Fruit fly (Drosophila melanogaster) whole organism, embryonic: ENCODE measurements around the gene ClpP.

ENCODE experiments used
- Abd-B ChIP-seq: fragments of 200-800 bp; sonication (Bioruptor generic); optimal IDR thresholded peaks from 2 replicates; lab custom pipeline; 2018; ENCODE audit warnings: missing biosample characterization, mild to moderate bottlenecking, missing genetic modification characterization, moderate library complexity
- Ada2b ChIP-seq: fragments of 200-800 bp; sonication (Bioruptor generic); IDR thresholded peaks from 2 replicates; pipeline ENCODE4 v1.3.6; 2022; ENCODE audit warnings: missing biosample characterization, missing genetic modification characterization
- Adf1 ChIP-seq: fragments of 200-800 bp; sonication (Bioruptor generic); IDR thresholded peaks from 2 replicates; pipeline ENCODE4 v1.3.6; 2022; ENCODE audit warnings: missing biosample characterization, missing genetic modification characterization
- C15 ChIP-seq: fragments of 200-800 bp; sonication (Bioruptor generic); IDR thresholded peaks from 3 replicates; pipeline ENCODE4 v1.3.6; 2022; ENCODE audit warnings: missing biosample characterization, missing genetic modification characterization
- CG10147 ChIP-seq: fragments of 200-800 bp; sonication (Bioruptor generic); optimal IDR thresholded peaks from 2 replicates; lab custom pipeline; 2019; ENCODE audit warnings: missing biosample characterization, mild to moderate bottlenecking, missing genetic modification characterization, moderate library complexity
- CG10565 ChIP-seq: fragments of 200-800 bp; sonication (Bioruptor generic); optimal IDR thresholded peaks from 3 replicates; lab custom pipeline; 2016; ENCODE audit warnings: missing biosample characterization, mild to moderate bottlenecking, missing genetic modification characterization
- CG10979 ChIP-seq: fragments of 200-800 bp; sonication (Bioruptor generic); optimal IDR thresholded peaks from 2 replicates; lab custom pipeline; 2018; ENCODE audit warnings: missing biosample characterization, mild to moderate bottlenecking, missing genetic modification characterization, moderate library complexity
- CG11723 ChIP-seq: fragments of 200-800 bp; sonication (Bioruptor generic); optimal IDR thresholded peaks from 2 replicates; lab custom pipeline; 2017; ENCODE audit warnings: missing biosample characterization, mild to moderate bottlenecking, missing genetic modification characterization
- CG12299 ChIP-seq: fragments of 200-800 bp; sonication (Bioruptor generic); optimal IDR thresholded peaks from 2 replicates; lab custom pipeline; 2018; ENCODE audit warnings: missing biosample characterization, mild to moderate bottlenecking, missing genetic modification characterization
- CG14014 ChIP-seq: fragments of 200-800 bp; sonication (Bioruptor generic); IDR thresholded peaks from 2 replicates; pipeline ENCODE4 v1.3.6; 2022; ENCODE audit warnings: missing biosample characterization, missing genetic modification characterization
- CG14050 ChIP-seq: fragments of 200-800 bp; sonication (Bioruptor generic); IDR thresholded peaks from 3 replicates; pipeline ENCODE4 v1.3.6; 2022; ENCODE audit warnings: missing biosample characterization, missing genetic modification characterization
- CG14441 ChIP-seq: fragments of 200-800 bp; sonication (Bioruptor generic); IDR thresholded peaks from 2 replicates; pipeline ENCODE4 v1.3.6; 2022; ENCODE audit warnings: missing biosample characterization, missing genetic modification characterization
- CG14667 ChIP-seq: fragments of 200-800 bp; sonication (Bioruptor generic); IDR thresholded peaks from 2 replicates; pipeline ENCODE4 v1.3.6; 2022; ENCODE audit warnings: missing biosample characterization, missing genetic modification characterization
- CG15479 ChIP-seq: fragments of 200-800 bp; sonication (Bioruptor generic); optimal IDR thresholded peaks from 3 replicates; lab custom pipeline; 2019; ENCODE audit warnings: missing biosample characterization, mild to moderate bottlenecking, missing genetic modification characterization, moderate library complexity
- CG18262 ChIP-seq: fragments of 200-800 bp; optimal IDR thresholded peaks from 3 replicates; lab custom pipeline; 2019; ENCODE audit warnings: missing biosample characterization, mild to moderate bottlenecking, missing genetic modification characterization, moderate library complexity
- CG2889 ChIP-seq: fragments of 200-800 bp; sonication (Bioruptor generic); IDR thresholded peaks from 3 replicates; pipeline ENCODE4 v1.3.6; 2022; ENCODE audit warnings: missing biosample characterization, missing genetic modification characterization
- CG3995 ChIP-seq: fragments of 200-800 bp; sonication (Bioruptor generic); optimal IDR thresholded peaks from 3 replicates; lab custom pipeline; 2016; ENCODE audit warnings: missing biosample characterization, missing genetic modification characterization
- CG4424 ChIP-seq: fragments of 200-800 bp; sonication (Bioruptor generic); optimal IDR thresholded peaks from 3 replicates; lab custom pipeline; 2016; ENCODE audit warnings: missing biosample characterization, missing genetic modification characterization
- CG4617 ChIP-seq: fragments of 200-800 bp; sonication (Bioruptor generic); optimal IDR thresholded peaks from 3 replicates; lab custom pipeline; 2016; ENCODE audit warnings: missing biosample characterization, missing genetic modification characterization, borderline replicate concordance
- CG4854 ChIP-seq: fragments of 200-800 bp; sonication (Bioruptor generic); optimal IDR thresholded peaks from 2 replicates; lab custom pipeline; 2016; ENCODE audit warnings: missing biosample characterization, missing genetic modification characterization, inconsistent platforms
- CG5245 ChIP-seq: fragments of 200-800 bp; sonication (Bioruptor generic); optimal IDR thresholded peaks from 3 replicates; lab custom pipeline; 2016; ENCODE audit warnings: missing biosample characterization, missing genetic modification characterization
- CG6813 ChIP-seq: fragments of 200-800 bp; sonication (Bioruptor generic); optimal IDR thresholded peaks from 2 replicates; lab custom pipeline; 2017; ENCODE audit warnings: missing biosample characterization, missing genetic modification characterization, mild to moderate bottlenecking, moderate library complexity, missing genetic modification reagents
- CG7372 ChIP-seq: fragments of 200-800 bp; sonication (Bioruptor generic); IDR thresholded peaks from 2 replicates; pipeline ENCODE4 v1.3.6; 2022; ENCODE audit warnings: missing biosample characterization, missing genetic modification characterization
- CG8290 ChIP-seq, 3 experiments: fragments of 200-800 bp; sonication (Bioruptor generic); optimal IDR thresholded peaks; 2 replicates each; lab custom pipeline; 2016 to 2019; ENCODE audit warnings: missing biosample characterization in 3 of 3, missing genetic modification characterization in 3 of 3, mild to moderate bottlenecking in 2 of 3, moderate library complexity in 1 of 3
- CHES-1-like ChIP-seq: fragments of 200-800 bp; sonication (Bioruptor generic); optimal IDR thresholded peaks from 2 replicates; lab custom pipeline; 2016; ENCODE audit warnings: missing biosample characterization, missing genetic modification characterization
- D ChIP-seq, 2 experiments: fragments of 200-800 bp in 1 of 2; fragments of >200 bp in 1 of 2; sonication (Bioruptor generic) in 1 of 2; optimal IDR thresholded peaks; 2 replicates in 1 of 2; 3 replicates in 1 of 2; lab custom pipeline; 2017; ENCODE audit warnings: mild to moderate bottlenecking in 1 of 2, missing biosample characterization in 1 of 2, missing genetic modification characterization in 1 of 2, missing genetic modification reagents in 1 of 2
- Dip3 ChIP-seq: fragments of 200-800 bp; sonication (Bioruptor generic); optimal IDR thresholded peaks from 3 replicates; lab custom pipeline; 2016; ENCODE audit warnings: missing biosample characterization, missing genetic modification characterization
- Drgx ChIP-seq: fragments of 200-800 bp; sonication (Bioruptor generic); IDR thresholded peaks from 2 replicates; pipeline ENCODE4 v1.3.6; 2022; ENCODE audit warnings: missing biosample characterization, missing genetic modification characterization
- Ets65A ChIP-seq: fragments of 200-800 bp; sonication (Bioruptor generic); peaks from one replicate; lab custom pipeline; 2016; ENCODE audit warnings: missing biosample characterization, missing genetic modification characterization
- HmgD ChIP-seq: fragments of 200-800 bp; sonication (Bioruptor generic); optimal IDR thresholded peaks from 3 replicates; lab custom pipeline; 2016; ENCODE audit warnings: missing biosample characterization, missing genetic modification characterization
- MESR4 ChIP-seq: fragments of 200-800 bp; sonication (Bioruptor generic); optimal IDR thresholded peaks from 2 replicates; lab custom pipeline; 2018; ENCODE audit warnings: missing biosample characterization, mild to moderate bottlenecking, missing genetic modification characterization, moderate library complexity
- Myb ChIP-seq: fragments of 200-800 bp; sonication (Bioruptor generic); optimal IDR thresholded peaks from 2 replicates; lab custom pipeline; 2016; ENCODE audit warnings: missing biosample characterization, missing genetic modification characterization
- Neu2 ChIP-seq: fragments of 200-800 bp; sonication (Bioruptor generic); optimal IDR thresholded peaks from 3 replicates; lab custom pipeline; 2016; ENCODE audit warnings: missing biosample characterization, missing genetic modification characterization, borderline replicate concordance
- Trl ChIP-seq, 3 experiments: fragments of >200 bp in 2 of 3; fragments of 200-800 bp in 1 of 3; sonication (Bioruptor generic) in 1 of 3; optimal IDR thresholded peaks; 2 replicates in 1 of 3; 3 replicates in 2 of 3; lab custom pipeline; 2016 to 2017; ENCODE audit warnings: missing biosample characterization in 1 of 3, missing genetic modification characterization in 1 of 3
- Xrp1 ChIP-seq: fragments of 200-800 bp; sonication (Bioruptor generic); IDR thresholded peaks from 2 replicates; pipeline ENCODE4 v1.3.6; 2022; ENCODE audit warnings: missing biosample characterization, missing genetic modification characterization
- bbx ChIP-seq: fragments of 200-800 bp; sonication (Bioruptor generic); IDR thresholded peaks from 2 replicates; pipeline ENCODE4 v1.3.6; 2022; ENCODE audit warnings: missing biosample characterization, missing genetic modification characterization; ENCODE audit not compliant: partially characterized antibody
- bowl ChIP-seq: fragments of 200-800 bp; sonication (Bioruptor generic); IDR thresholded peaks from 2 replicates; pipeline ENCODE4 v1.3.6; 2022; ENCODE audit warnings: missing biosample characterization, missing genetic modification characterization
- en ChIP-seq: fragments of 200-800 bp; sonication (Bioruptor generic); optimal IDR thresholded peaks from 2 replicates; lab custom pipeline; 2016; ENCODE audit warnings: missing biosample characterization, missing genetic modification characterization
- ewg ChIP-seq: fragments of 200-800 bp; sonication (Bioruptor generic); optimal IDR thresholded peaks from 3 replicates; lab custom pipeline; 2017; ENCODE audit warnings: mild to moderate bottlenecking, missing biosample characterization, missing genetic modification reagents, missing genetic modification characterization
- gem ChIP-seq: fragments of 200-800 bp; sonication (Bioruptor generic); optimal IDR thresholded peaks from 2 replicates; lab custom pipeline; 2019; ENCODE audit warnings: missing biosample characterization, mild to moderate bottlenecking, missing genetic modification characterization, moderate library complexity
- her ChIP-seq: fragments of 200-800 bp; sonication (Bioruptor generic); optimal IDR thresholded peaks from 2 replicates; lab custom pipeline; 2016; ENCODE audit warnings: missing biosample characterization, missing genetic modification characterization
- lbe ChIP-seq: fragments of 200-800 bp; sonication (Bioruptor generic); optimal IDR thresholded peaks from 2 replicates; lab custom pipeline; 2016; ENCODE audit warnings: missing biosample characterization, mild to moderate bottlenecking, missing genetic modification characterization
- maf-S ChIP-seq: fragments of 200-800 bp; sonication (Bioruptor generic); optimal IDR thresholded peaks from 2 replicates; lab custom pipeline; 2016; ENCODE audit warnings: missing biosample characterization, missing genetic modification characterization
- pb ChIP-seq: fragments of 200-800 bp; sonication (Bioruptor generic); optimal IDR thresholded peaks from 3 replicates; lab custom pipeline; 2016; ENCODE audit warnings: missing biosample characterization, missing genetic modification characterization
- pros ChIP-seq: fragments of 200-800 bp; sonication (Bioruptor generic); optimal IDR thresholded peaks from 3 replicates; lab custom pipeline; 2019; ENCODE audit warnings: missing biosample characterization, mild to moderate bottlenecking, missing genetic modification characterization, moderate library complexity
- row ChIP-seq: fragments of 200-800 bp; sonication (Bioruptor generic); IDR thresholded peaks from 3 replicates; pipeline ENCODE4 v1.3.6; 2022; ENCODE audit warnings: missing biosample characterization, missing genetic modification characterization
- sd ChIP-seq: fragments of 200-800 bp; sonication (Bioruptor generic); optimal IDR thresholded peaks from 3 replicates; lab custom pipeline; 2018; ENCODE audit warnings: missing biosample characterization, mild to moderate bottlenecking, missing genetic modification characterization, moderate library complexity
- sens-2 ChIP-seq: fragments of 200-800 bp; sonication (Bioruptor generic); IDR thresholded peaks from 2 replicates; pipeline ENCODE4 v1.3.6; 2022; ENCODE audit warnings: missing biosample characterization, missing genetic modification characterization
- sima ChIP-seq: fragments of 200-800 bp; sonication (Bioruptor generic); optimal IDR thresholded peaks from 2 replicates; lab custom pipeline; 2016; ENCODE audit warnings: missing biosample characterization, missing genetic modification characterization
- sob ChIP-seq: fragments of 200-800 bp; sonication (Bioruptor generic); IDR thresholded peaks from 2 replicates; pipeline ENCODE4 v1.3.6; 2022; ENCODE audit warnings: missing biosample characterization, missing genetic modification characterization
- tx ChIP-seq: fragments of 200-800 bp; sonication (Bioruptor generic); optimal IDR thresholded peaks from 2 replicates; lab custom pipeline; 2016; ENCODE audit warnings: missing biosample characterization, missing genetic modification characterization

ClpP gene

DNA sequence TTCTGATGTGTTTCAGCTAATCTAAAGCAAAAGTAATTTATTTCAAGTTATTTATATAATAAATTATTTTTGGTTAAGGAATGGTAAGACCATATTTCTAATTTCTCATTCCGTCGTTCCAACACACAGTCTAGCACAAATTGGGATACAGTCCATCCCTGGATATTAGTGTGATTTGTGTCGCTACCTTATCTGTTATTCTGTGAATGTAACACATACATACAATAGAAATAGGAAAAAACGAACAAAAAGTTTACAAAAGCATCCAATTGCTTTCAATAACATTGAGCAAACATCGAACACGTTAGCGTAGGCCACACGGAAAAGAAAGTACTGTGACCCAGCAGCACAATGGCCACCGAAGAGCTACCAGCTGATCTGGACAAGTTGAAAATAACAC is 9.9 kb downstream of the ClpP start, which contains the start of gene CG5056 (continued):
- TF ChIP-seq CG3995 (GFP tag; lab: Kevin White, UChicago) (peak; percentile 7), CG14441 (GFP tag; lab: Robert Waterston, UW) (no peak), pros (GFP tag; lab: Kevin White, UChicago) (no peak), CG2889 (GFP tag; lab: Robert Waterston, UW) (no peak), CG6813 (no peak), Ada2b (GFP tag; lab: Robert Waterston, UW) (no peak), CG14050 (GFP tag; lab: Robert Waterston, UW) (no peak), CHES-1-like (GFP tag; lab: Kevin White, UChicago) (no peak), row (GFP tag; lab: Robert Waterston, UW) (peak; percentile 86), CG10979 (tag; lab: Kevin White, UChicago) (no peak), Adf1 (GFP tag; lab: Robert Waterston, UW) (no peak), CG4424 (peak; percentile 3), CG14014 (GFP tag; lab: Robert Waterston, UW) (no peak), her (GFP tag; lab: Kevin White, UChicago) (peak; percentile 95), CG10565 (GFP tag; lab: Kevin White, UChicago) (no peak), gem (tag; lab: Kevin White, UChicago) (no peak), sd (tag; lab: Kevin White, UChicago) (no peak), lbe (GFP tag; lab: Kevin White, UChicago) (peak; percentile 21), pb (GFP tag; lab: Kevin White, UChicago) (no peak), Neu2 (GFP tag; lab: Kevin White, UChicago) (no peak), CG4617 (GFP tag; lab: Kevin White, UChicago) (peak; percentile 94), sima (GFP tag; lab: Kevin White, UChicago) (no peak), D (optimal IDR thresholded peaks at IDR 0.05; lab: Kevin White, UChicago) (no peak), D (GFP tag; optimal IDR thresholded peaks at IDR 0.05; lab: Kevin White, UChicago) (peak; percentile 22), bowl (GFP tag; lab: Robert Waterston, UW) (no peak), CG10147 (GFP tag; lab: Kevin White, UChicago) (peak; percentile 48), sens-2 (GFP tag; lab: Robert Waterston, UW) (no peak), Drgx (no peak), sob (GFP tag; lab: Robert Waterston, UW) (no peak), Abd-B (GFP tag; lab: Kevin White, UChicago) (peak; percentile 36), MESR4 (GFP tag; lab: Kevin White, UChicago) (peak; percentile 95), ewg (GFP tag; lab: Kevin White, UChicago) (peak; percentile 41), CG18262 (tag; lab: Kevin White, UChicago) (peak; percentile 7), Trl (optimal IDR thresholded peaks at IDR 0.05; lab: Kevin White, UChicago) (no peak), Trl (GFP tag; optimal IDR thresholded peaks at IDR 0.05; lab: Kevin White, UChicago) (no peak), C15 (no peak), CG14667 (GFP tag; lab: Robert Waterston, UW) (peak; percentile 30; the same call in 1 of the 2 replicates), Dip3 (GFP tag; lab: Kevin White, UChicago) (no peak), CG11723 (GFP tag; lab: Kevin White, UChicago) (peak; percentile 87), CG8290 (GFP tag; optimal IDR thresholded peaks at IDR 0.05; lab: Kevin White, UChicago) (peak; percentile 12), CG8290 (tag; optimal IDR thresholded peaks at IDR 0.05; lab: Kevin White, UChicago) (no peak), CG12299 (tag; lab: Kevin White, UChicago) (no peak), bbx (GFP tag; lab: Robert Waterston, UW) (no peak), en (GFP tag; lab: Kevin White, UChicago) (no peak), CG4854 (no peak), HmgD (no peak), tx (no peak), maf-S (GFP tag; lab: Kevin White, UChicago) (no peak), CG15479 (no peak), CG7372 (GFP tag; lab: Robert Waterston, UW) (no peak), Ets65A (no peak), Myb (GFP tag; lab: Kevin White, UChicago) (no peak), Xrp1 (GFP tag; lab: Robert Waterston, UW) (peak; percentile 17; the same call in 1 of the 2 replicates), CG5245 (GFP tag; lab: Kevin White, UChicago) (no peak)
